Fruit fly (Drosophila melanogaster): ENCODE data around the gene dos.

The dos gene

DNA sequence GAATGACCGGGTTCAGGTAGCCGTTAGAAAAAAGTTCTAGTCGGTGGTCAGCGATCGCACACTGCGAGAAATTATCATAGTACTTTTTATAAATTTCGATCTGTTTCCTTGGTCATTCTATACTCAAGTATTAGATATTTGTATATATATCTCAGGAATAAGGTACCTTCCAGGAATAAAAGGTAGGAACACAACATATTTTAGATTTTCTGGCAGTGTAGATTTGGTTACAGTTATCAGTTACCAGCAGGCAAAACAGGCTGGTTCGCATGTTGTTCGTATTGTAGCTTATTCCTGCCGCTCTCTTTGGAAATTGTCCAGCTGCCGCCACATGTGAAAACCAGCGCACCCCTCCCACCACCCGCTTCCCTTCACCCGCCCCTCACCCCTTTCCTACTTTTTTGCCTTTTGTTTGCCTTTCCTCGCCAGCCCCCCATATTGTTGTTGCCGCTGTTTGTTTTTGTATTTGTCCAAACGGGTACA, 7.8 kb upstream of the dos start (continued):
- TF ChIP-seq vvl (GFP tag; IDR thresholded peaks at IDR 0.05), result peak; percentile 90
- peak; percentile 80 for TF ChIP-seq dimm (GFP tag; IDR thresholded peaks at IDR 0.05)
- no peak for TF ChIP-seq CG16813 (GFP tag; IDR thresholded peaks at IDR 0.05; ENCODE audit: partially characterized antibody)
- peak; percentile 62 for TF ChIP-seq Lhr (GFP tag; optimal IDR thresholded peaks at IDR 0.05)
- TF ChIP-seq CG31224 (GFP tag; IDR thresholded peaks at IDR 0.05), result peak; percentile 79
- TF ChIP-seq fd102C (GFP tag; optimal IDR thresholded peaks at IDR 0.05), result peak; percentile 47
- peak; percentile 53 for TF ChIP-seq Dek (tag; optimal IDR thresholded peaks at IDR 0.05)
- peak; percentile 59 for TF ChIP-seq CG12104 (GFP tag; optimal IDR thresholded peaks at IDR 0.05)
- peak; percentile 45 for TF ChIP-seq YL-1 (GFP tag; optimal IDR thresholded peaks at IDR 0.05)
- TF ChIP-seq Doc3 (GFP tag; IDR thresholded peaks at IDR 0.05; ENCODE audit: partially characterized antibody), result no peak
- peak; percentile 86 for TF ChIP-seq CG17829 (tag; optimal IDR thresholded peaks at IDR 0.05)
- peak; percentile 91 for TF ChIP-seq H2.0 (GFP tag; IDR thresholded peaks at IDR 0.05)
- TF ChIP-seq HLH54F (GFP tag; optimal IDR thresholded peaks at IDR 0.05), result peak; percentile 64
- TF ChIP-seq emc (GFP tag; optimal IDR thresholded peaks at IDR 0.05), result peak; percentile 33
- peak; percentile 28; the same call in 1 of the 3 replicates for TF ChIP-seq CG11560 (tag; IDR thresholded peaks at IDR 0.05)
- TF ChIP-seq CG17361 (GFP tag; IDR thresholded peaks at IDR 0.05), result peak; percentile 79
- TF ChIP-seq bsh (GFP tag; optimal IDR thresholded peaks at IDR 0.05), result peak; percentile 20 to 94
- TF ChIP-seq run (tag; optimal IDR thresholded peaks at IDR 0.05), result peak; percentile 60
- no peak for TF ChIP-seq Lpt (GFP tag; optimal IDR thresholded peaks at IDR 0.05)
- peak; percentile 83 for TF ChIP-seq Spps (tag; optimal IDR thresholded peaks at IDR 0.05)
- TF ChIP-seq salm (tag; optimal IDR thresholded peaks at IDR 0.05), result peak; percentile 52
- TF ChIP-seq pnt (GFP tag; optimal IDR thresholded peaks at IDR 0.05), result peak; percentile 46
- TF ChIP-seq Ets97D (GFP tag; optimal IDR thresholded peaks at IDR 0.05), result peak; percentile 28
- TF ChIP-seq Atf-2 (GFP tag; optimal IDR thresholded peaks at IDR 0.05), result peak; percentile 40
- TF ChIP-seq CG2116 (GFP tag; optimal IDR thresholded peaks at IDR 0.05), result peak; percentile 36
- TF ChIP-seq CG10959 (GFP tag; IDR thresholded peaks at IDR 0.05), result peak; percentile 87
- peak; percentile 87 for TF ChIP-seq trem (tag; optimal IDR thresholded peaks at IDR 0.05)
- peak; percentile 12 for TF ChIP-seq CG31388 (GFP tag; optimal IDR thresholded peaks at IDR 0.05)
- peak; percentile 69 for TF ChIP-seq slou (GFP tag; optimal IDR thresholded peaks at IDR 0.05)
- TF ChIP-seq CG18011 (GFP tag; optimal IDR thresholded peaks at IDR 0.05), result peak; percentile 47
- TF ChIP-seq CG7786 (GFP tag; optimal IDR thresholded peaks at IDR 0.05), result peak; percentile 72
- TF ChIP-seq br (optimal IDR thresholded peaks at IDR 0.05), result no peak
- TF ChIP-seq crc (GFP tag; optimal IDR thresholded peaks at IDR 0.05), result peak; percentile 61
- TF ChIP-seq CG1024 (GFP tag; IDR thresholded peaks at IDR 0.05), result peak; percentile 81
- TF ChIP-seq zf30C (GFP tag; optimal IDR thresholded peaks at IDR 0.05), result peak; percentile 88
- TF ChIP-seq E2f1 (GFP tag; IDR thresholded peaks at IDR 0.05), result peak; percentile 81
- TF ChIP-seq ato (GFP tag; IDR thresholded peaks at IDR 0.05; ENCODE audit: partially characterized antibody), result no peak
- TF ChIP-seq CG8281 (tag; optimal IDR thresholded peaks at IDR 0.05), result peak; percentile 57
- peak; percentile 57 for TF ChIP-seq grn (GFP tag; optimal IDR thresholded peaks at IDR 0.05)
- TF ChIP-seq Taf1 (GFP tag; IDR thresholded peaks at IDR 0.05), result peak; percentile 81
- TF ChIP-seq CG5180 (GFP tag; optimal IDR thresholded peaks at IDR 0.05), result peak; percentile 68
- TF ChIP-seq Sox102F (GFP tag; optimal IDR thresholded peaks at IDR 0.05), result peak; percentile 83
- peak; percentile 55 for TF ChIP-seq CG6683 (GFP tag; optimal IDR thresholded peaks at IDR 0.05)
- TF ChIP-seq luna (GFP tag; optimal IDR thresholded peaks at IDR 0.05), result peak; percentile 13
- TF ChIP-seq HmgZ (tag; optimal IDR thresholded peaks at IDR 0.05), result peak; percentile 84
- no peak for TF ChIP-seq zen2 (GFP tag; IDR thresholded peaks at IDR 0.05; ENCODE audit: partially characterized antibody)
- peak; percentile 74 for TF ChIP-seq CG3407 (GFP tag; optimal IDR thresholded peaks at IDR 0.05)
- TF ChIP-seq CG11093 (GFP tag; IDR thresholded peaks at IDR 0.05), result peak; percentile 77; the same call in 2 of the 3 replicates
- no peak for TF ChIP-seq lov (optimal IDR thresholded peaks at IDR 0.05)
- peak; percentile 70; the same call in 2 of the 3 replicates for TF ChIP-seq lov (GFP tag; IDR thresholded peaks at IDR 0.05)
- TF ChIP-seq bbx (GFP tag; IDR thresholded peaks at IDR 0.05; ENCODE audit: partially characterized antibody), result peak; percentile 41; the same call in 1 of the 2 replicates
